Fruit fly (Drosophila melanogaster) whole organism, larva: ENCODE data around the gene RapGAP1.

Source experiments
- noc ChIP-seq: fragments of 200-800 bp; sonication (Bioruptor generic); optimal IDR thresholded peaks from 3 replicates; lab custom pipeline; 2019; ENCODE audit warnings: missing biosample characterization, mild to moderate bottlenecking, missing genetic modification characterization, moderate library complexity

Gene RapGAP1

dm6 chr2L:7498208-7498607 is 80.6 kb downstream of the RapGAP1 start:
- no peak for TF ChIP-seq noc (tag; lab: Kevin White, UChicago)

dm6 chr2L:7497265-7497664 is 81.5 kb downstream of the RapGAP1 start, which contains the start of gene Obp28a:
TSS of gene Obp28a (minus strand) at chr2L:7497365.
- TF ChIP-seq noc (tag; lab: Kevin White, UChicago), result no peak

- TF ChIP-seq noc (tag; lab: Kevin White, UChicago), result peak; percentile 11
These were observed 82.7 kb downstream of the RapGAP1 start, which contains the start of gene Ziz for dm6 chr2L:7495987-7496503. TSS of gene Ziz (minus strand) at chr2L:7496307.

dm6 chr2L:7495294-7495986 is 83.3 kb downstream of the RapGAP1 start:
- no peak for TF ChIP-seq noc (tag; lab: Kevin White, UChicago)

- peak; percentile 44 for TF ChIP-seq noc (tag; lab: Kevin White, UChicago)
These were observed 84.2 kb downstream of the RapGAP1 start for dm6 chr2L:7494341-7495293.

- no peak for TF ChIP-seq noc (tag; lab: Kevin White, UChicago)
These were observed 85.3 kb downstream of the RapGAP1 start for dm6 chr2L:7493444-7493843.

- peak; percentile 7 for TF ChIP-seq noc (tag; lab: Kevin White, UChicago)
These were observed 86.3 kb downstream of the RapGAP1 start for dm6 chr2L:7492508-7492907.

- no peak for TF ChIP-seq noc (tag; lab: Kevin White, UChicago)
These were observed 86.9 kb downstream of the RapGAP1 start for dm6 chr2L:7491902-7492301.

dm6 chr2L:7486222-7486621 is 92.6 kb downstream of the RapGAP1 start:
- TF ChIP-seq noc (tag; lab: Kevin White, UChicago), result no peak

dm6 chr2L:7474404-7474803 is 104.4 kb downstream of the RapGAP1 start, which contains the start of gene CG6441:
TSS of gene CG6441 (plus strand) at chr2L:7474704.
- TF ChIP-seq noc (tag; lab: Kevin White, UChicago), result no peak

- no peak for TF ChIP-seq noc (tag; lab: Kevin White, UChicago)
These were observed 105.5 kb downstream of the RapGAP1 start for dm6 chr2L:7473248-7473647.

- no peak for TF ChIP-seq noc (tag; lab: Kevin White, UChicago)
These were observed 112.5 kb downstream of the RapGAP1 start, which contains the start of gene CG6055 for dm6 chr2L:7466304-7466703. TSS of gene CG6055 (plus strand) at chr2L:7466543.

dm6 chr2L:7462147-7462546 is 116.6 kb downstream of the RapGAP1 start, which contains the start of gene Gr28b:
TSS of gene Gr28b (minus strand) at chr2L:7462247.
- TF ChIP-seq noc (tag; lab: Kevin White, UChicago), result no peak

dm6 chr2L:7454112-7454511 is 124.7 kb downstream of the RapGAP1 start, which contains the start of gene Gr28a:
TSS of gene Gr28a (minus strand) at chr2L:7454212.
- no peak for TF ChIP-seq noc (tag; lab: Kevin White, UChicago)

dm6 chr2L:7452093-7452492 is 126.7 kb downstream of the RapGAP1 start:
- no peak for TF ChIP-seq noc (tag; lab: Kevin White, UChicago)

- no peak for TF ChIP-seq noc (tag; lab: Kevin White, UChicago)
These were observed 127.8 kb downstream of the RapGAP1 start, which contains the start of gene santa-maria for dm6 chr2L:7450966-7451365. TSS of gene santa-maria (minus strand) at chr2L:7451244.
